Worm (Caenorhabditis elegans) whole organism, early embryonic: ENCODE data around the gene F44E5.1.

Experiments used
- B0310.2 ChIP-seq: sonication (generic microtip); optimal IDR thresholded peaks from 2 replicates; lab custom pipeline; 2016; ENCODE audit warnings: mild to moderate bottlenecking, missing genetic modification characterization, missing compliant biosample characterization
- F13C5.2 ChIP-seq: sonication (generic microtip); optimal IDR thresholded peaks from 2 replicates; lab custom pipeline; 2017; ENCODE audit warnings: mild to moderate bottlenecking, missing genetic modification characterization, inconsistent platforms, missing compliant biosample characterization
- aly-1 ChIP-seq: sonication (generic microtip); optimal IDR thresholded peaks from 2 replicates; lab custom pipeline; 2016; ENCODE audit warnings: missing genetic modification characterization, missing compliant biosample characterization
- ama-1 ChIP-seq: fragments of 150-350 bp; optimal IDR thresholded peaks from 2 replicates; lab custom pipeline; 2014
- ceh-13 ChIP-seq: fragments of 200-800 bp; sonication (Bioruptor generic); optimal IDR thresholded peaks from 2 replicates; lab custom pipeline; 2018; ENCODE audit warnings: mild to moderate bottlenecking, missing genetic modification characterization, missing compliant biosample characterization
- ceh-36 ChIP-seq: sonication (generic microtip); optimal IDR thresholded peaks from 2 replicates; lab custom pipeline; 2016; ENCODE audit warnings: missing genetic modification characterization, inconsistent platforms, missing compliant biosample characterization
- ets-7 ChIP-seq: sonication (generic microtip); optimal IDR thresholded peaks from 2 replicates; lab custom pipeline; 2016; ENCODE audit warnings: missing genotype, missing genetic modification characterization, missing compliant biosample characterization
- flt-1 ChIP-seq: fragments of 200-800 bp; sonication (Bioruptor generic); IDR thresholded peaks from 2 replicates; pipeline ENCODE4 v1.3.6; 2022; ENCODE audit warnings: missing genetic modification characterization, missing compliant biosample characterization
- hmbx-1 ChIP-seq: sonication (generic microtip); optimal IDR thresholded peaks from 2 replicates; lab custom pipeline; 2016; ENCODE audit warnings: mild to moderate bottlenecking, missing genetic modification characterization, missing compliant biosample characterization
- hmg-4 ChIP-seq: fragments of 200-800 bp; sonication (Bioruptor generic); optimal IDR thresholded peaks from 2 replicates; lab custom pipeline; 2018; ENCODE audit warnings: mild to moderate bottlenecking, missing genetic modification characterization, missing compliant biosample characterization
- hnd-1 ChIP-seq: sonication (generic microtip); optimal IDR thresholded peaks from 2 replicates; lab custom pipeline; 2016; ENCODE audit warnings: missing genetic modification characterization, missing compliant biosample characterization
- pes-1 ChIP-seq: fragments of 200-800 bp; sonication (Bioruptor generic); IDR thresholded peaks from 2 replicates; pipeline ENCODE4 v1.3.6; 2022; ENCODE audit warnings: missing genetic modification reagents, missing genetic modification characterization, missing compliant biosample characterization
- scrt-1 ChIP-seq: fragments of 200-800 bp; sonication (Bioruptor generic); IDR thresholded peaks from 2 replicates; pipeline ENCODE4 v1.3.6; 2022; ENCODE audit warnings: missing genetic modification characterization, missing compliant biosample characterization
- sea-1 ChIP-seq: fragments of 200-800 bp; sonication (Bioruptor generic); conservative IDR thresholded peaks from 2 replicates; pipeline ENCODE4 v1.3.6; 2022; ENCODE audit warnings: missing genetic modification characterization, missing compliant biosample characterization
- tbx-11 ChIP-seq: fragments of 200-800 bp; sonication (Bioruptor generic); IDR thresholded peaks from 2 replicates; pipeline ENCODE4 v1.3.6; 2022; ENCODE audit warnings: missing genetic modification characterization, missing compliant biosample characterization
- tbx-37 ChIP-seq: fragments of 200-800 bp; sonication (Bioruptor generic); conservative IDR thresholded peaks from 2 replicates; pipeline ENCODE4 v1.3.6; 2022; ENCODE audit warnings: missing genetic modification reagents, missing genetic modification characterization, missing compliant biosample characterization
- tra-4 ChIP-seq: sonication (generic microtip); optimal IDR thresholded peaks from 2 replicates; lab custom pipeline; 2017; ENCODE audit warnings: missing genetic modification characterization, missing compliant biosample characterization

The F44E5.1 gene

DNA sequence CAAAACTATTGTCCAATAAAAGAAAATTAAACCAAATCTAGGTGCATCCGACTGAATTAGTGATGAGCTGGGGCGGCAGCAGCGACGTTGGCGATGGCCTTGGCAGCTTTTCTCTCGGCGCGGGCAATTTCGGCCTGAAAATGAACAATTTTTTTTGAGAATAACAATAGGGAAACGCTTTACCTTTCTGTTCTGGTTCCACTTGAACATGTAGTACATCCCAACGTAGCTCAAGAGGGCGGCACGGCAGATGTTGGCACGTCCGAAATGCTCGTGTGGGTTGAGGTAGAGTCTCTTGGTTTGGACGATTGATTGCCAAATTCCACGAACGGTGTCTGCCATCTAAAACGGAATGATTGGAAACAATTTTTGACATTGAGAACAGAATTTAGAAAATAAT is at the start of gene F44E5.1:
Gene F44E5.1, minus strand, starts transcription at position 342 of the 400 bp plus-strand sequence.
- TF ChIP-seq tbx-11 (GFP tag; lab: Robert Waterston, UW): no peak
- peak; percentile 5 for TF ChIP-seq hmg-4 (GFP tag; lab: Kevin White, UChicago)
- no peak for TF ChIP-seq sea-1 (GFP tag; lab: Robert Waterston, UW)
- no peak for TF ChIP-seq aly-1 (tag; lab: Kevin White, UChicago)

DNA sequence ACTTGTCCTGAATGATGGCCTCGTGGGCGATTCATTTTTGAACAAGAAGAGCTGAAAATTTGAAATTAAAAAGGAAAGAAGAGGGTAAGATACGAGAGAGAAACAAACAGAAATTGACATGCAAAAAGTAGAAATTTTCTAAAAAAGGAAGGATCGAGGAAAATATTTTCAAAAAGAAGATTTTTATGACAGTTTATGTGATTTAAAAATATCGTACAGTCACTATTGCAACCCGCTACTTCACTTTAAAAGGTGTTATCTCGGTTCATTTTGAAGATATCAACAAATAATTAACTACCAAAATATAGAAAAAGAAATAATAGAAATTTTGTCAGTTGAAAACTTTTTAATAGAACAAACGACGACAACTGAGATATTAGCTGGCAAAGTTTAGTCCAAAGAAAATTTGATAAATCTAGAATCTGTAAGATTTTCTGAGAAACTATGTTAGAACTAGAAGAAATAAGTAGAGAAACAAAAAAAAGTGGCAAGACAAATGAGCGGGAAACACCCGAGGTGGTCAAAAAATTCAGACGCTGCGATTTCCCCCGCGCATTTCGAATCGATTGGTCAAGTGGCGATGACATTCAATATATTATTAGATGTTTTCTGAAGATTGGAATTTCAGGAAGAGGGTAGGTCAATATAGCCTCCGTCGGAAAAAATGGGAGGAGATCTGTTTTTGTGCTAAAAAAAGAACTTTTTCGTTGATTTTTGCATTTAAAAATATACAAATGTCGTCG is 49.4 kb upstream of the F44E5.1 start, which contains the start of gene Y6D1A.1:
Gene Y6D1A.1, minus strand, starts transcription at position 51 of the 743 bp plus-strand sequence.
- TF ChIP-seq hmg-4 (GFP tag; lab: Kevin White, UChicago) (no peak), B0310.2 (no peak), sea-1 (GFP tag; lab: Robert Waterston, UW) (no peak), aly-1 (tag; lab: Kevin White, UChicago) (no peak), hmbx-1 (no peak), ets-7 (no peak), F13C5.2 (no peak), ama-1 (lab: Kevin White, UChicago) (no peak), flt-1 (GFP tag; lab: Robert Waterston, UW) (no peak), tbx-37 (GFP tag; lab: Robert Waterston, UW) (no peak), tbx-11 (GFP tag; lab: Robert Waterston, UW) (no peak), tra-4 (no peak), scrt-1 (GFP tag; lab: Robert Waterston, UW) (no peak), pes-1 (GFP tag; lab: Robert Waterston, UW) (no peak), ceh-36 (tag; lab: Kevin White, UChicago) (no peak), ceh-13 (GFP tag; lab: Kevin White, UChicago) (no peak), hnd-1 (tag; lab: Kevin White, UChicago) (no peak)

DNA sequence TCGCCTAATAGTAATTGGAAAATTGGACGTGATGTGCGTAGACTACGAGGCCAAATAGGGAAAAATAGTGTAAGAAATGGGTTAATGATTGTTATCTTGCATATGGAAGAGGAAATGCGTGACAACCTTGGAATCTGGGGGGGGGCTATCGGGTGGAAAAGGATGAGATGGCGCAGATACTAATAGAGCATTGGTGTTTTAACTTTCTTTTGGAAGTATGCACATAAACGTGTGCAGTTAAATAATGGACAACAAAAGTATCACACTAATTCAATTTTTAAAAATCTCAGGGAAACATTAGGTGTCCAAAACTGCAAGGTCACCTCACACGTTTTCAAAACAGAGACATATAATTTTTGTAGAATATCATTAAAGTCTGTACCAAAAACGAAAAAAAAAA is 45.5 kb upstream of the F44E5.1 start, which contains the start of gene Y6D1A.2:
Gene Y6D1A.2, minus strand, starts transcription at position 101 of the 400 bp plus-strand sequence.
- no peak for TF ChIP-seq F13C5.2
- no peak for TF ChIP-seq ceh-13 (GFP tag; lab: Kevin White, UChicago)
- no peak for TF ChIP-seq ets-7
- no peak for TF ChIP-seq hnd-1 (tag; lab: Kevin White, UChicago)
- no peak for TF ChIP-seq hmbx-1
- no peak for TF ChIP-seq aly-1 (tag; lab: Kevin White, UChicago)
- TF ChIP-seq flt-1 (GFP tag; lab: Robert Waterston, UW): no peak
- no peak for TF ChIP-seq tbx-37 (GFP tag; lab: Robert Waterston, UW)
- no peak for TF ChIP-seq hmg-4 (GFP tag; lab: Kevin White, UChicago)
- no peak for TF ChIP-seq pes-1 (GFP tag; lab: Robert Waterston, UW)
- TF ChIP-seq ama-1 (lab: Kevin White, UChicago): no peak
- no peak for TF ChIP-seq ceh-36 (tag; lab: Kevin White, UChicago)
- no peak for TF ChIP-seq B0310.2
- TF ChIP-seq scrt-1 (GFP tag; lab: Robert Waterston, UW): no peak
- TF ChIP-seq tra-4: no peak
- no peak for TF ChIP-seq tbx-11 (GFP tag; lab: Robert Waterston, UW)

DNA sequence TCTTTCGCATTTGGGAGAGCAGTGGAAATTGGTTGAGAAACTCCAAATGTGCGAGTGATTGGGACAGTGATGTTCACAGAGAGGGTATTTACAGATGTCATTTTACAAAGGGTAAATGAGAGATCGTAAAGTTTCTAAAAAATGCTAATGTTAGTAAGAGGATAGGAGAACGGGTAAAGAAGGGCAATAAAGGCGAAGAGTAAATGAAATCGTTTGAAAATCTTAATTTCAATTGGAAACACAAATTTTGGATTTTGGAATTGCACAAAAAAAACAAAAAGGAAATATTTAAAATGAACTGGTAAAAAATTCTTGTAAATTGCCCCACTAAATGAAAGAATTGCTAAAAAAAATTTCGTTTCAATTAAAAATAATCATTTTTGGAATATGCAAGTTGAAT is 42.1 kb upstream of the F44E5.1 start, which contains the start of gene pap-3:
Gene pap-3, minus strand, starts transcription at position 101 of the 400 bp plus-strand sequence.
- TF ChIP-seq F13C5.2: no peak
- no peak for TF ChIP-seq B0310.2
- no peak for TF ChIP-seq pes-1 (GFP tag; lab: Robert Waterston, UW)
- TF ChIP-seq ceh-36 (tag; lab: Kevin White, UChicago): no peak
- TF ChIP-seq ama-1 (lab: Kevin White, UChicago): no peak
- no peak for TF ChIP-seq ets-7
- no peak for TF ChIP-seq tbx-11 (GFP tag; lab: Robert Waterston, UW)
- TF ChIP-seq hmg-4 (GFP tag; lab: Kevin White, UChicago): no peak
- no peak for TF ChIP-seq scrt-1 (GFP tag; lab: Robert Waterston, UW)
- TF ChIP-seq ceh-13 (GFP tag; lab: Kevin White, UChicago): no peak
- no peak for TF ChIP-seq sea-1 (GFP tag; lab: Robert Waterston, UW)
- no peak for TF ChIP-seq aly-1 (tag; lab: Kevin White, UChicago)
- no peak for TF ChIP-seq hmbx-1
- TF ChIP-seq hnd-1 (tag; lab: Kevin White, UChicago): no peak
- no peak for TF ChIP-seq tbx-37 (GFP tag; lab: Robert Waterston, UW)
- no peak for TF ChIP-seq flt-1 (GFP tag; lab: Robert Waterston, UW)
- TF ChIP-seq tra-4: no peak

DNA sequence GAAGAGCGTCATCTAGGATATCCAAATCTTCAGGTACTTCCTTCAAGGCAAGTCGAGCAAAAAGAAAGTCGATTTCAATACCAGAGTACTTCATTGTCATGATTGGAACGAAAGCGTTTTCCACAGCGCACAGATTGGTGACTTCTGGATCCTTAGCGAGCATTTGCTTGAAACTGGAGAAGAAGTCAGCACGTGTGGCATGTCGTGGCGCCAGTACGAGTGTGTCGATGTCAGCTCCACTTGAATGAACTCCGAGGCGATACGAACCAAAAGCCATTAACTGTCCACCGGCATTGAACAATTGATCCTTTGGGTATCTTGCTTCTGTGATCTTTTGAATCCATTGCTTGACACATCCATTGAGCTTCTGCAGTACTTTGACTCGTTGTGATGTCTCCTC is 41.7 kb upstream of the F44E5.1 start:
- TF ChIP-seq ama-1 (lab: Kevin White, UChicago) (no peak), hmg-4 (GFP tag; lab: Kevin White, UChicago) (no peak), ets-7 (no peak), tbx-11 (GFP tag; lab: Robert Waterston, UW) (no peak), ceh-36 (tag; lab: Kevin White, UChicago) (no peak), hmbx-1 (no peak), sea-1 (GFP tag; lab: Robert Waterston, UW) (no peak), aly-1 (tag; lab: Kevin White, UChicago) (no peak), pes-1 (GFP tag; lab: Robert Waterston, UW) (no peak), tra-4 (no peak), flt-1 (GFP tag; lab: Robert Waterston, UW) (no peak), ceh-13 (GFP tag; lab: Kevin White, UChicago) (no peak)

DNA sequence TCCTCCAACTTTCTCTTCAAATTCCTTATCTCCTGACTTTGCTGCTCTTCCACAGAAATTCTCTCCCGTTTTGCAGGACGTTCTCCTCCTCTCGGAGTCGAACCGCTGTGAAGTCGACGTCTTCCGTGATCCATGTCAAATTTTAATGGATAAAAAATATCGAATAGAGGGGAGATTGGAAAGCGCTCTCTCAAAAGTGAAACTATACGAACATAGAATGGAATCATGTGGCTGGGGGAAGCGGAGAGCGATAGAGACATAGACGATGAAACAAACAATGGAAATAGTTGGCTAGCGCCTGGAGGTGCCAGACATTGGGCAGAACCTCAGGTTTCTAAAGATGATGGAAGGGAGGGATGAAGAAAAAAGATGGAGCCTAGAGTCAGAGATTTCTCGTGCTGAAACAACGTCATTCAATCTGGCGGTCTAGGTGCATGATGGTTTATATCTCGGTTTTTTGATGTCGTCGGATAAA is 39.6 kb upstream of the F44E5.1 start, which contains the start of gene F43G6.8:
Gene F43G6.8, minus strand, starts transcription at position 198 of the 475 bp plus-strand sequence.
- TF ChIP-seq aly-1 (tag; lab: Kevin White, UChicago) (no peak), tbx-11 (GFP tag; lab: Robert Waterston, UW) (no peak), ceh-13 (GFP tag; lab: Kevin White, UChicago) (no peak), B0310.2 (no peak), hmg-4 (GFP tag; lab: Kevin White, UChicago) (peak; percentile 37), sea-1 (GFP tag; lab: Robert Waterston, UW) (no peak)
